Fruit fly (Drosophila melanogaster) whole organism: Measurements from ENCODE around the gene Ns1.

ENCODE experiments used
- CG8478 ChIP-seq: fragments of >200 bp; optimal IDR thresholded peaks from 2 replicates; lab custom pipeline; 2018; ENCODE audit warnings: inconsistent platforms
- EcR ChIP-seq, 2 experiments: fragments of >200 bp; optimal IDR thresholded peaks; 2 replicates each; lab custom pipeline; 2017; ENCODE audit warnings: missing biosample characterization in 2 of 2, missing genetic modification characterization in 2 of 2, missing genetic modification reagents in 2 of 2
- psq ChIP-seq: fragments of >200 bp; optimal IDR thresholded peaks from 2 replicates; lab custom pipeline; 2017

dm6 chr3R:17060244-17060664 is 12.2 kb downstream of the Ns1 start:
- TF ChIP-seq CG8478 (lab: Kevin White, UChicago) (no peak), psq (lab: Kevin White, UChicago) (no peak), EcR (GFP tag; optimal IDR thresholded peaks at IDR 0.05; lab: Kevin White, UChicago) (no peak)
